Worm (Caenorhabditis elegans) whole organism, L2 larva: Measurements from ENCODE around the gene npr-38.
A peak's percentile ranks its signal among the peaks of the same experiment; 100 is the strongest.

Experiments
- C34F6.9 ChIP-seq: fragments of 150-350 bp; optimal IDR thresholded peaks from 2 replicates; lab custom pipeline; 2014; ENCODE audit warnings: missing biosample characterization, missing genetic modification characterization
- F13H6.1 ChIP-seq: sonication (generic microtip); optimal IDR thresholded peaks from 2 replicates; lab custom pipeline; 2016; ENCODE audit warnings: missing genetic modification characterization, missing compliant biosample characterization
- R02D3.7 ChIP-seq: fragments of 150-350 bp; optimal IDR thresholded peaks from 2 replicates; lab custom pipeline; 2014; ENCODE audit warnings: missing biosample characterization, missing genetic modification characterization
- Y55F3AM.14 ChIP-seq: fragments of 200-800 bp; sonication (Bioruptor generic); optimal IDR thresholded peaks from 2 replicates; lab custom pipeline; 2018; ENCODE audit warnings: mild to moderate bottlenecking, missing genetic modification characterization, missing compliant biosample characterization
- ZK546.5 ChIP-seq: sonication (generic microtip); optimal IDR thresholded peaks from 2 replicates; lab custom pipeline; 2017; ENCODE audit warnings: missing biosample characterization, missing genetic modification characterization
- alr-1 ChIP-seq: fragments of 150-350 bp; optimal IDR thresholded peaks from 2 replicates; lab custom pipeline; 2014; ENCODE audit warnings: missing biosample characterization, missing genetic modification characterization
- aly-2 ChIP-seq: fragments of 150-350 bp; optimal IDR thresholded peaks from 2 replicates; lab custom pipeline; 2014; ENCODE audit warnings: missing biosample characterization, missing genetic modification characterization
- ama-1 ChIP-seq: fragments of 150-350 bp; optimal IDR thresholded peaks from 2 replicates; lab custom pipeline; 2018; ENCODE audit warnings: inconsistent platforms
- blmp-1 ChIP-seq: sonication (generic microtip); optimal IDR thresholded peaks from 2 replicates; lab custom pipeline; 2017; ENCODE audit warnings: missing genetic modification characterization, mild to moderate bottlenecking, missing compliant biosample characterization, antibody characterized with exemption, moderate library complexity; ENCODE audit not compliant: insufficient read depth
- ceh-16 ChIP-seq: fragments of 150-350 bp; optimal IDR thresholded peaks from 2 replicates; lab custom pipeline; 2014; ENCODE audit warnings: missing biosample characterization, missing genetic modification characterization
- ceh-82 ChIP-seq: fragments of 150-350 bp; optimal IDR thresholded peaks from 2 replicates; lab custom pipeline; 2014; ENCODE audit warnings: missing biosample characterization, missing genetic modification characterization
- crh-2 ChIP-seq: sonication (generic microtip); optimal IDR thresholded peaks from 2 replicates; lab custom pipeline; 2017; ENCODE audit warnings: missing biosample characterization, missing genetic modification characterization
- dmd-4 ChIP-seq: sonication (generic microtip); optimal IDR thresholded peaks from 2 replicates; lab custom pipeline; 2017; ENCODE audit warnings: missing biosample characterization, missing genetic modification characterization
- egl-27 ChIP-seq: sonication (generic microtip); optimal IDR thresholded peaks from 3 replicates; lab custom pipeline; 2017; ENCODE audit warnings: missing biosample characterization, missing genetic modification reagents, missing genetic modification characterization
- elt-1 ChIP-seq: fragments of 150-350 bp; optimal IDR thresholded peaks from 2 replicates; lab custom pipeline; 2014; ENCODE audit warnings: missing biosample characterization, missing genetic modification characterization
- elt-3 ChIP-seq: sonication (generic microtip); optimal IDR thresholded peaks from 2 replicates; lab custom pipeline; 2017; ENCODE audit warnings: missing biosample characterization, missing genetic modification characterization
- fos-1 ChIP-seq: fragments of 150-350 bp; optimal IDR thresholded peaks from 2 replicates; lab custom pipeline; 2014; ENCODE audit warnings: missing biosample characterization, missing genetic modification characterization
- gmeb-1 ChIP-seq: fragments of 150-350 bp; optimal IDR thresholded peaks from 2 replicates; lab custom pipeline; 2014; ENCODE audit warnings: missing biosample characterization, missing genetic modification characterization
- lin-11 ChIP-seq: fragments of 150-350 bp; sonication (generic microtip); optimal IDR thresholded peaks from 2 replicates; lab custom pipeline; 2014; ENCODE audit warnings: missing biosample characterization, missing genetic modification characterization, inconsistent platforms, mixed read lengths
- lin-13 ChIP-seq: fragments of 150-350 bp; optimal IDR thresholded peaks from 2 replicates; lab custom pipeline; 2014; ENCODE audit warnings: missing biosample characterization, missing genetic modification reagents, missing genetic modification characterization
- lin-39 ChIP-seq: fragments of 150-350 bp; optimal IDR thresholded peaks from 2 replicates; lab custom pipeline; 2014; ENCODE audit warnings: missing biosample characterization, missing genetic modification reagents, missing genetic modification characterization
- lsy-2 ChIP-seq, 2 experiments: fragments of 150-350 bp in 1 of 2; sonication (generic microtip) in 1 of 2; optimal IDR thresholded peaks; 2 replicates each; lab custom pipeline; 2014 to 2017; ENCODE audit warnings: missing biosample characterization in 2 of 2, missing genetic modification characterization in 2 of 2
- mab-5 ChIP-seq: fragments of 150-350 bp; optimal IDR thresholded peaks from 2 replicates; lab custom pipeline; 2014; ENCODE audit warnings: missing biosample characterization, missing genetic modification characterization
- mbf-1 ChIP-seq: sonication (generic microtip); optimal IDR thresholded peaks from 2 replicates; lab custom pipeline; 2017; ENCODE audit warnings: missing biosample characterization, missing genetic modification characterization
- mdl-1 ChIP-seq, 2 experiments: fragments of 150-350 bp in 1 of 2; sonication (generic microtip) in 1 of 2; optimal IDR thresholded peaks; 2 replicates each; lab custom pipeline; 2017; ENCODE audit warnings: missing biosample characterization in 2 of 2, missing genetic modification characterization in 2 of 2
- nhr-10 ChIP-seq: sonication (generic microtip); optimal IDR thresholded peaks from 2 replicates; lab custom pipeline; 2017; ENCODE audit warnings: missing biosample characterization, missing genetic modification characterization
- nhr-11 ChIP-seq: fragments of 150-350 bp; optimal IDR thresholded peaks from 2 replicates; lab custom pipeline; 2014; ENCODE audit warnings: missing biosample characterization, missing genetic modification characterization
- nhr-12 ChIP-seq: fragments of 150-350 bp; optimal IDR thresholded peaks from 2 replicates; lab custom pipeline; 2014; ENCODE audit warnings: missing biosample characterization, missing genetic modification characterization
- nhr-129 ChIP-seq: fragments of 150-350 bp; optimal IDR thresholded peaks from 2 replicates; lab custom pipeline; 2014; ENCODE audit warnings: missing biosample characterization, missing genetic modification characterization
- nhr-21 ChIP-seq: fragments of 150-350 bp; optimal IDR thresholded peaks from 2 replicates; lab custom pipeline; 2014; ENCODE audit warnings: missing biosample characterization, missing genetic modification characterization
- nhr-23 ChIP-seq: fragments of 150-350 bp; optimal IDR thresholded peaks from 2 replicates; lab custom pipeline; 2014; ENCODE audit warnings: missing biosample characterization, missing genetic modification reagents, missing genetic modification characterization
- nhr-237 ChIP-seq: fragments of 150-350 bp; optimal IDR thresholded peaks from 2 replicates; lab custom pipeline; 2014; ENCODE audit warnings: missing biosample characterization, missing genetic modification characterization
- nhr-25 ChIP-seq: fragments of 150-350 bp; sonication (generic microtip); optimal IDR thresholded peaks from 3 replicates; lab custom pipeline; 2014; ENCODE audit warnings: missing biosample characterization, missing genetic modification characterization
- nhr-6 ChIP-seq: fragments of 150-350 bp; optimal IDR thresholded peaks from 2 replicates; lab custom pipeline; 2014; ENCODE audit warnings: missing biosample characterization, missing genetic modification characterization
- nhr-77 ChIP-seq: fragments of 150-350 bp; optimal IDR thresholded peaks from 2 replicates; lab custom pipeline; 2014; ENCODE audit warnings: missing biosample characterization, missing genetic modification characterization
- peb-1 ChIP-seq: fragments of 150-350 bp; optimal IDR thresholded peaks from 2 replicates; lab custom pipeline; 2014; ENCODE audit warnings: missing biosample characterization, missing genetic modification characterization
- sem-4 ChIP-seq: fragments of 150-350 bp; optimal IDR thresholded peaks from 2 replicates; lab custom pipeline; 2014; ENCODE audit warnings: missing biosample characterization, missing genetic modification reagents, missing genetic modification characterization
- skn-1 ChIP-seq: sonication (generic microtip); optimal IDR thresholded peaks from 2 replicates; lab custom pipeline; 2017; ENCODE audit warnings: missing biosample characterization, missing genetic modification characterization
- sma-3 ChIP-seq: sonication (generic microtip); optimal IDR thresholded peaks from 2 replicates; lab custom pipeline; 2016; ENCODE audit warnings: missing genetic modification reagents, missing genetic modification characterization, missing compliant biosample characterization
- sma-9 ChIP-seq, 2 experiments: fragments of 150-350 bp in 1 of 2; sonication (generic microtip) in 1 of 2; optimal IDR thresholded peaks; 2 replicates each; lab custom pipeline; 2014 to 2016; ENCODE audit warnings: missing genetic modification characterization in 2 of 2, mild to moderate bottlenecking in 1 of 2, missing biosample characterization in 1 of 2, missing compliant biosample characterization in 1 of 2, missing genetic modification reagents in 1 of 2, moderate library complexity in 1 of 2
- snpc-4 ChIP-seq: fragments of 150-350 bp; optimal IDR thresholded peaks from 2 replicates; lab custom pipeline; 2014; ENCODE audit warnings: missing biosample characterization, missing genetic modification characterization
- unc-39 ChIP-seq: fragments of 150-350 bp; optimal IDR thresholded peaks from 2 replicates; lab custom pipeline; 2014; ENCODE audit warnings: missing biosample characterization, missing genetic modification characterization
- unc-55 ChIP-seq: fragments of 150-350 bp; sonication (generic microtip); optimal IDR thresholded peaks from 3 replicates; lab custom pipeline; 2014; ENCODE audit warnings: missing biosample characterization, missing genetic modification reagents, missing genetic modification characterization
- unc-62 ChIP-seq: fragments of 150-350 bp; optimal IDR thresholded peaks from 2 replicates; lab custom pipeline; 2014; ENCODE audit warnings: missing biosample characterization, missing genetic modification reagents, missing genetic modification characterization
- zag-1 ChIP-seq: fragments of 150-350 bp; optimal IDR thresholded peaks from 2 replicates; lab custom pipeline; 2014; ENCODE audit warnings: missing biosample characterization, missing genetic modification characterization
- ztf-1 ChIP-seq: fragments of 200-800 bp; sonication (Bioruptor generic); conservative IDR thresholded peaks from 2 replicates; pipeline ENCODE4 v1.3.6; 2022; ENCODE audit warnings: missing genetic modification characterization, missing compliant biosample characterization
- ztf-11 ChIP-seq: sonication (generic microtip); optimal IDR thresholded peaks from 2 replicates; lab custom pipeline; 2017; ENCODE audit warnings: missing biosample characterization, missing genetic modification characterization
- ztf-4 ChIP-seq: fragments of 150-350 bp; optimal IDR thresholded peaks from 2 replicates; lab custom pipeline; 2014; ENCODE audit warnings: missing biosample characterization, missing genetic modification characterization

Gene npr-38

DNA sequence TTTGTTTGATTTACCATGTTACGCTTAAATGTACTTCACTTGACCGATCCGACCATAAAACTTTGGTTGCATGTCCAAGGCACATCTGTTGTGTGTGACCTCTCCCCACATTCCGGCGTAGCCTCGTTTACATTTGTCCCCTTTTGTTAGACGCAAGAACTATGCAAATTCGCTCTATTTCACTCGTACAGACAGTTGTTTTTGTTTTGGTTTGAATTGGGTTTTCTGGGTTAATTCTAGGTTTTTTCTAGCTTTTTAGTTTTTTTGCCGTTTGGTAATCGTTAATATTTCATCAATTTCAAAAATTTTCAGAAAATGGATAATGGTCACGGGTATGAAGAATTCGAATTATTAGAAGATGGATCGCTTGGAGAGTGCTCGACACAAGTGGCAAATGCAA lies 18.7 kb upstream of the npr-38 start, which contains the start of gene mom-1:
TSS of gene mom-1 (plus strand) at position 301 of the 400 bp plus-strand sequence.
- TF ChIP-seq nhr-10 (tag; lab: Kevin White, UChicago) (no peak), mbf-1 (tag; lab: Kevin White, UChicago) (no peak), unc-39 (tag; lab: Kevin White, UChicago) (no peak), nhr-21 (tag; lab: Kevin White, UChicago) (no peak), nhr-77 (tag; lab: Kevin White, UChicago) (no peak), ceh-16 (no peak), C34F6.9 (tag; lab: Kevin White, UChicago) (no peak), Y55F3AM.14 (GFP tag; lab: Kevin White, UChicago) (no peak), ceh-82 (tag; lab: Kevin White, UChicago) (no peak)

DNA sequence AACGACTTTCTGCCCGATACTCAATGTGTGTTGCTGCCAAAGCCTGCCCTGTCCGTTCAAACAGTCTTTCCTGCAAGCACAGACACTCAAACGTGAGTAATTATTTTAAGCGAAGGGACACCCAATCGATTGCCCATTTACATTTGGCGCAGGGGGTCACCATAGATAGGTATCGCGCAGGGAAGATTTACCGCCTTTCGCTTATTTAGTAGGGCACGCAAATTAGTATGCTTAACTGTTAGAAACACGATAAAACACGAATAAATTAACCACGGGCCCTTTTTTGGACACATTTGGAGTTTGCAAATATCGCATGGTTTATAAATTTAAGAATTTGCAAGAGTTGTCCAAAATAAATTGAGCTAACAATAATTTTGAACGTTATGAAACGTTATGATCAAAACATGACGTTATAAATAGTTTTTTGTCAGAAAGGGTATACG lies 15.1 kb upstream of the npr-38 start:
- TF ChIP-seq ztf-1 (GFP tag; lab: Robert Waterston, UW) (peak; percentile 95), peb-1 (peak; percentile 50), nhr-6 (tag; lab: Kevin White, UChicago) (peak; percentile 99), ztf-11 (peak; percentile 84), mbf-1 (tag; lab: Kevin White, UChicago) (peak; percentile 77), ama-1 (lab: Kevin White, UChicago) (peak; percentile 56), ZK546.5 (tag; lab: Kevin White, UChicago) (peak; percentile 88), mab-5 (tag; lab: Kevin White, UChicago) (peak; percentile 99), nhr-23 (tag; lab: Kevin White, UChicago) (no peak), mdl-1 (tag; optimal IDR thresholded peaks at IDR 0.05; lab: Kevin White, UChicago) (peak; percentile 94 to 96), crh-2 (tag; lab: Kevin White, UChicago) (peak; percentile 100), zag-1 (peak; percentile 98), nhr-77 (tag; lab: Kevin White, UChicago) (peak; percentile 97), sma-3 (GFP tag; lab: Kevin White, UChicago) (peak; percentile 99), nhr-237 (peak; percentile 99), ceh-82 (tag; lab: Kevin White, UChicago) (peak; percentile 99), dmd-4 (tag; lab: Kevin White, UChicago) (peak; percentile 81), nhr-21 (tag; lab: Kevin White, UChicago) (peak; percentile 100), lin-11 (tag; lab: Kevin White, UChicago) (peak; percentile 99), lsy-2 (tag; optimal IDR thresholded peaks at IDR 0.05; lab: Kevin White, UChicago) (peak; percentile 97), sem-4 (tag; lab: Kevin White, UChicago) (peak; percentile 97), lin-13 (peak; percentile 99), aly-2 (tag; lab: Kevin White, UChicago) (peak; percentile 87), unc-62 (GFP tag; lab: Kevin White, UChicago) (peak; percentile 94), F13H6.1 (tag; lab: Kevin White, UChicago) (peak; percentile 99), blmp-1 (tag; lab: Kevin White, UChicago) (peak; percentile 82), elt-1 (tag; lab: Kevin White, UChicago) (peak; percentile 50), gmeb-1 (tag; lab: Kevin White, UChicago) (peak; percentile 96), Y55F3AM.14 (GFP tag; lab: Kevin White, UChicago) (peak; percentile 95), elt-3 (tag; lab: Kevin White, UChicago) (peak; percentile 95), nhr-11 (tag; lab: Kevin White, UChicago) (peak; percentile 76), unc-39 (tag; lab: Kevin White, UChicago) (peak; percentile 97), unc-55 (GFP tag; lab: Kevin White, UChicago) (peak; percentile 100), ceh-16 (peak; percentile 99), R02D3.7 (tag; lab: Kevin White, UChicago) (peak; percentile 81), C34F6.9 (tag; lab: Kevin White, UChicago) (peak; percentile 98), sma-9 (GFP tag; optimal IDR thresholded peaks at IDR 0.05; lab: Kevin White, UChicago) (peak; percentile 99), sma-9 (tag; optimal IDR thresholded peaks at IDR 0.05; lab: Kevin White, UChicago) (peak; percentile 95), alr-1 (tag; lab: Kevin White, UChicago) (no peak), nhr-10 (tag; lab: Kevin White, UChicago) (peak; percentile 99), fos-1 (peak; percentile 99), skn-1 (tag; lab: Kevin White, UChicago) (peak; percentile 86), nhr-129 (tag; lab: Kevin White, UChicago) (peak; percentile 100), ztf-4 (peak; percentile 97), nhr-12 (tag; lab: Kevin White, UChicago) (peak; percentile 70), egl-27 (peak; percentile 99), lin-39 (tag; lab: Kevin White, UChicago) (peak; percentile 93), snpc-4 (tag; lab: Kevin White, UChicago) (peak; percentile 88), nhr-25 (tag; lab: Kevin White, UChicago) (peak; percentile 99)
- TF ChIP-seq, all 48 proteins: peak for 46
